Fruit fly (Drosophila melanogaster): ENCODE data around the gene PH4alphaMP.

The PH4alphaMP gene

DNA sequence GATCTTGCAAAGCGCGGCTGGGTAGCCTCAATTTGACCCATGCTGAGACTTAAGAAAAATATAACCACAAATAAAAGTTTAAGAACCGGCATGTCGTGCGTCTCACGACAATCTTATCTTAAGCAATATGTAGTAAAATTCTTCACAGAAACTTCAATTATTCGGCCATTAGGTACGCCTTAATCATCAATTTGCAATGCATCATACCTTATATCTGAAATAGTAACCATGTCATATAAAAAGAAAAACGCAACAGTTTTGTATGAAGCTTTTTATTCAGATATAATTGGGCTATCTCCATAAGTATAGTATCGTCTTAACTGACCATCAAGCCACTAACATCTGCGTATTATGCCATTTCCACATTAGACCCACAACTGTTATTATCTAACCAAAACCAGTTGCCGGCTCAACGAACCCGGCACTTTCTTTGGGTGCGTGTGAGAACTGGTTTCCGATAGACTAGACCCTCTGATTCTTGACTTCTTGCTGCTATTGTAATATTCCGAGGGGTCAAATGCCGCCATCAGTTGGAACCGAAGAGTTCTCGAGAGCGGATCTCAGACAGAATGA, 18.4 kb upstream of the PH4alphaMP start, which contains the start of the genes CG31524 and CG9698:
Gene CG31524, minus strand, starts transcription at position 101 of the 573 bp plus-strand sequence.
Gene CG9698, plus strand, starts transcription at position 523 of the 573 bp plus-strand sequence.
- no peak for TF ChIP-seq Ets97D (GFP tag; optimal IDR thresholded peaks at IDR 0.05)
- peak in 1 of 2 experiments; percentile 44 for TF ChIP-seq Hr78 (GFP tag; optimal IDR thresholded peaks at IDR 0.05)

DNA sequence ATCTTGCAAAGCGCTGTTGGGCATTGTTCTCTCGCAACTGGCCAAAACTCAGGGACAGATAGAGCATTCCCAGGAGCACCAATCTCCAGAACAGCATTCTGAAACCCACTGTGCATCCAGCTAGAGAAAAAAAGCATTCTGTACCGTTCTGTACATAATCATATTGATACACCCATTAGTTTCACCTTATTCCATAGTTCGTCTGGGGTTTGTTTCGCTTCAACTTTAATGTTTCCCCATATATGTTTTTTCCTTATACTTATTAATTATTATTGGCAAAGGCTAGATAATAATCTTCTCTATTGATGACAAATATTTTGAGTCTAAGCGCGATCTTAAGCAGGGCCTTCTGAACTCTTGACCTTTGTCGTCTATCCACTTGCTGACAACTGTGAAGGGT, 16.2 kb upstream of the PH4alphaMP start, which contains the start of gene PH4alphaNE2:
Gene PH4alphaNE2, minus strand, starts transcription at position 101 of the 400 bp plus-strand sequence.
- TF ChIP-seq ro (GFP tag; IDR thresholded peaks at IDR 0.05): no peak
- TF ChIP-seq Oli (tag; optimal IDR thresholded peaks at IDR 0.05): no peak

DNA sequence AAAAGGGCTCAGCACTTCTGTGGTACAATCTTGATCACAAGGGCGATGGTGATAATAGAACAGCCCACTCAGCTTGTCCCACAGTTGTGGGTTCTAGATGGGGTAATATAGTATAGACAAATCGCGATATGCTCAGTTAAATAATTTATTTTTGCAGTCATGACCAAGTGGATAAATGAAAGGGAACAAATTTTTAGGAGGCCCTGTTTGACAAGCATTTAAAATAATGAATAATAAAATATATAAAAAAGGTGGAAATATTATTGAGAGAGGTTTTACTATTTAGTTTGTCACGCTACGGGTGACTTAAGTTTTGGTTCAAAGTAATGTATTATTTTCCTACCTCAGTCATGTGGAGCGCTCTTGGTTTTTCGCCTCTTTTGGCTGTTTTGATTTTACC, 11.8 kb upstream of the PH4alphaMP start, which contains the start of gene CG34041:
Gene CG34041, plus strand, starts transcription at position 301 of the 400 bp plus-strand sequence.
- TF ChIP-seq CG15011 (GFP tag; optimal IDR thresholded peaks at IDR 0.05) (no peak), CG10274 (GFP tag; optimal IDR thresholded peaks at IDR 0.05) (no peak), CG34422 (GFP tag; IDR thresholded peaks at IDR 0.05) (no peak), zen (tag; optimal IDR thresholded peaks at IDR 0.05) (no peak), CG14014 (GFP tag; IDR thresholded peaks at IDR 0.05) (no peak), Hmr (GFP tag; optimal IDR thresholded peaks at IDR 0.05) (no peak), Optix (GFP tag; IDR thresholded peaks at IDR 0.05) (no peak), CG8765 (GFP tag; IDR thresholded peaks at IDR 0.05) (no peak)

DNA sequence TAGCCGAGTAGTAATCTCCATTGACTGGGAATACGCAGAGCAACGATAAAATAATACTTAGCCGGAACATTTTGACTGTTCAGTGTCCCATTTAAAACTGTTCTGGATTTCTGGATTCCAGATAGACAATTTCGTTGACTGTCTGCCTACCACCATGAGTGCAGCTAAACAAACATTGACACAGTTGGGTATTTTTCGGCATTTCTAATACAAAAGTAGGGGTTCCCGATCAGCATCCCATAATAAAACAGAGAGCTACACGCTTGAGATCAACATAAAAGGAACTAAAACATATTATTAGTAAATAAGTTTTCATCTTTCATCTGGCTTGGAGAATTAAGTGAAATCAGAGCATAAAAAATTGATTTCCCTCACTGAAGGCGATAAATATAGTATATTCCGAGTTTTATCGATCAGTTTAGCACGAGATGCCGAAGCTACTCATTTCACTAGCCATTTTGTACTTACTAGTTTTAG, 9.6 kb upstream of the PH4alphaMP start, which contains the start of the genes PH4alphaSG1 and CG15539:
Gene PH4alphaSG1, minus strand, starts transcription at position 101 of the 477 bp plus-strand sequence.
Gene CG15539, plus strand, starts transcription at position 427 of the 477 bp plus-strand sequence.
- TF ChIP-seq sens-2 (GFP tag; IDR thresholded peaks at IDR 0.05): no peak
- TF ChIP-seq CG18011 (GFP tag; optimal IDR thresholded peaks at IDR 0.05): no peak
- no peak for TF ChIP-seq jigr1 (GFP tag; IDR thresholded peaks at IDR 0.05)
- TF ChIP-seq CG7745 (tag; optimal IDR thresholded peaks at IDR 0.05): no peak
- TF ChIP-seq odd (GFP tag; optimal IDR thresholded peaks at IDR 0.05): no peak
- TF ChIP-seq fd64A (GFP tag; optimal IDR thresholded peaks at IDR 0.05): no peak
- no peak for TF ChIP-seq CG15011 (GFP tag; optimal IDR thresholded peaks at IDR 0.05)
- TF ChIP-seq ems (GFP tag; optimal IDR thresholded peaks at IDR 0.05): no peak
- TF ChIP-seq CG4360 (GFP tag; IDR thresholded peaks at IDR 0.05): no peak
- TF ChIP-seq fru (optimal IDR thresholded peaks at IDR 0.05): no peak
- TF ChIP-seq CG17829 (tag; optimal IDR thresholded peaks at IDR 0.05): no peak
- no peak for TF ChIP-seq CG7372 (GFP tag; IDR thresholded peaks at IDR 0.05)
- TF ChIP-seq Dek (tag; optimal IDR thresholded peaks at IDR 0.05): no peak
- no peak for TF ChIP-seq ac (GFP tag; optimal IDR thresholded peaks at IDR 0.05)
- TF ChIP-seq CG3163 (GFP tag; optimal IDR thresholded peaks at IDR 0.05): no peak
- TF ChIP-seq rib (GFP tag; IDR thresholded peaks at IDR 0.05): no peak

DNA sequence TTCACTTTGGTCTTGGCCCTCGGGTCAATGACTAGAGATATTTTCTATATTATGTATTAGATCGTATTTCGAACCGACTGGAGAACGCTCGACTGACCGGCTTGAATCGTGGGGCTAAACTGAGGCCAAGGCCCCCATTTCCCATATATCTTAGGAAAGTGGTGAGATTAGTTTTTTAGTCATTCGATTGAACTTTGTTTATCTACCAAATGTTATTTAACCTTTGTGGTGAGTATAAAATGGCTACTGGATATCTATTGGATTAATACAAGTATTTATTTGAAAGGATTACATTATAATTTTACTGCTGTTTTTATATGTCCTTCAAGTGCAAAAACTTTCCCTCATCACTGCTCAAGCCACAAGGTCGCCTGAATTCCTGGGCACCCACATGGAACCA, 7.5 kb upstream of the PH4alphaMP start, which contains the start of gene CG31371:
Gene CG31371, minus strand, starts transcription at position 101 of the 400 bp plus-strand sequence.
- TF ChIP-seq NK7.1 (GFP tag; optimal IDR thresholded peaks at IDR 0.05) (no peak), sens (GFP tag) (peak; percentile 48), cwo (GFP tag; optimal IDR thresholded peaks at IDR 0.05) (no peak), onecut (GFP tag; IDR thresholded peaks at IDR 0.05) (no peak), pfk (GFP tag; optimal IDR thresholded peaks at IDR 0.05) (no peak)
